Worm (Caenorhabditis elegans) whole organism, L4 larva: ENCODE measurements around the gene lgc-16.

Experiments
- R02D3.7 ChIP-seq: fragments of 150-350 bp; sonication (generic microtip); optimal IDR thresholded peaks from 3 replicates; lab custom pipeline; 2014; ENCODE audit warnings: missing biosample characterization, missing genetic modification characterization
- ceh-32 ChIP-seq: sonication (generic microtip); optimal IDR thresholded peaks from 2 replicates; lab custom pipeline; 2016; ENCODE audit warnings: mild to moderate bottlenecking, missing genetic modification characterization, missing compliant biosample characterization; ENCODE audit not compliant: poor library complexity
- dpl-1 ChIP-seq: fragments of 150-350 bp; optimal IDR thresholded peaks from 2 replicates; lab custom pipeline; 2014; ENCODE audit warnings: missing biosample characterization, missing genetic modification reagents, missing genetic modification characterization
- duxl-1 ChIP-seq: sonication (generic microtip); optimal IDR thresholded peaks from 2 replicates; lab custom pipeline; 2016; ENCODE audit warnings: mild to moderate bottlenecking, missing genetic modification characterization, moderate library complexity, missing compliant biosample characterization; ENCODE audit not compliant: poor library complexity
- egl-27 ChIP-seq: sonication (generic microtip); optimal IDR thresholded peaks from 3 replicates; lab custom pipeline; 2017; ENCODE audit warnings: missing biosample characterization, missing genetic modification reagents, missing genetic modification characterization
- hif-1 ChIP-seq, 2 experiments: sonication (generic microtip); optimal IDR thresholded peaks; 2 replicates each; lab custom pipeline; 2016 to 2017; ENCODE audit warnings: missing compliant biosample characterization in 2 of 2, missing genetic modification characterization in 2 of 2, missing genetic modification reagents in 2 of 2, missing genotype in 2 of 2, mild to moderate bottlenecking in 1 of 2
- nhr-102 ChIP-seq: sonication (generic microtip); optimal IDR thresholded peaks from 2 replicates; lab custom pipeline; 2016; ENCODE audit warnings: mild to moderate bottlenecking, missing genetic modification characterization, moderate library complexity, missing compliant biosample characterization
- nhr-6 ChIP-seq: fragments of 150-350 bp; optimal IDR thresholded peaks from 2 replicates; lab custom pipeline; 2014; ENCODE audit warnings: missing biosample characterization, missing genetic modification characterization
- nhr-77 ChIP-seq: fragments of 150-350 bp; optimal IDR thresholded peaks from 2 replicates; lab custom pipeline; 2014; ENCODE audit warnings: missing biosample characterization, missing genetic modification characterization
- sdz-12 ChIP-seq: fragments of 200-800 bp; sonication (Bioruptor generic); optimal IDR thresholded peaks from 2 replicates; lab custom pipeline; 2018; ENCODE audit warnings: mild to moderate bottlenecking, missing genetic modification characterization, missing compliant biosample characterization
- snpc-1.2 ChIP-seq: fragments of 200-800 bp; sonication (Bioruptor generic); IDR thresholded peaks from 2 replicates; pipeline ENCODE4 v1.3.6; 2022; ENCODE audit warnings: missing genetic modification reagents, missing genetic modification characterization, missing compliant biosample characterization
- unc-39 ChIP-seq: sonication (generic microtip); optimal IDR thresholded peaks from 2 replicates; lab custom pipeline; 2017; ENCODE audit warnings: missing biosample characterization, missing genetic modification characterization
- unc-62 ChIP-seq, 3 experiments: fragments of 150-350 bp in 1 of 3; sonication (generic microtip); optimal IDR thresholded peaks in 2 of 3; peaks in 1 of 3; 1 replicate in 1 of 3; 2 replicates in 2 of 3; lab custom pipeline; 2014 to 2017; ENCODE audit warnings: missing biosample characterization in 3 of 3, missing genetic modification characterization in 3 of 3, missing genetic modification reagents in 3 of 3, missing genotype in 1 of 3

ce11 chrX:12121285-12121684, 2.8 kb downstream of the lgc-16 start, which contains the start of gene lgc-17:
- TF ChIP-seq nhr-6 (tag; lab: Kevin White, UChicago) (no peak), ceh-32 (tag; lab: Kevin White, UChicago) (no peak), unc-39 (tag; lab: Kevin White, UChicago) (no peak), unc-62 (GFP tag; optimal IDR thresholded peaks at IDR 0.05 in 1 of 2; lab: Kevin White, UChicago) (no peak), unc-62 (tag; optimal IDR thresholded peaks at IDR 0.05; lab: Kevin White, UChicago) (no peak), nhr-77 (tag; lab: Kevin White, UChicago) (no peak), dpl-1 (GFP tag; lab: Kevin White, UChicago) (no peak), snpc-1.2 (GFP tag; lab: Robert Waterston, UW) (no peak), sdz-12 (GFP tag; lab: Kevin White, UChicago) (no peak), R02D3.7 (tag; lab: Kevin White, UChicago) (no peak), egl-27 (tag; lab: Kevin White, UChicago) (no peak), duxl-1 (tag; lab: Kevin White, UChicago) (no peak), nhr-102 (tag; lab: Kevin White, UChicago) (no peak), hif-1 (tag; optimal IDR thresholded peaks at IDR 0.05; lab: Kevin White, UChicago) (no peak)
